Fruit fly (Drosophila melanogaster) whole organism, embryonic: Measurements from ENCODE around the gene BORCS6.

Experiments
- Antp ChIP-seq: fragments of 200-800 bp; sonication (Bioruptor generic); optimal IDR thresholded peaks from 3 replicates; lab custom pipeline; 2016; ENCODE audit warnings: missing biosample characterization, missing genetic modification characterization
- B-H1 ChIP-seq: fragments of 200-800 bp; sonication (Bioruptor generic); IDR thresholded peaks from 3 replicates; pipeline ENCODE4 v1.3.6; 2022; ENCODE audit warnings: missing biosample characterization, missing genetic modification characterization
- CG10654 ChIP-seq: fragments of 200-800 bp; sonication (Bioruptor generic); optimal IDR thresholded peaks from 2 replicates; lab custom pipeline; 2016; ENCODE audit warnings: missing biosample characterization, missing genetic modification characterization
- CG12155 ChIP-seq: fragments of 200-800 bp; sonication (Bioruptor generic); optimal IDR thresholded peaks from 3 replicates; lab custom pipeline; 2016; ENCODE audit warnings: missing biosample characterization, missing genetic modification characterization
- CG12744 ChIP-seq: fragments of 200-800 bp; sonication (Bioruptor generic); optimal IDR thresholded peaks from 2 replicates; lab custom pipeline; 2016; ENCODE audit warnings: missing biosample characterization, missing genetic modification characterization
- CG12942 ChIP-seq: fragments of 200-800 bp; sonication (Bioruptor generic); optimal IDR thresholded peaks from 3 replicates; lab custom pipeline; 2016; ENCODE audit warnings: missing biosample characterization, missing genetic modification characterization
- CG13296 ChIP-seq: fragments of 200-800 bp; sonication (Bioruptor generic); optimal IDR thresholded peaks from 3 replicates; lab custom pipeline; 2018; ENCODE audit warnings: missing biosample characterization, mild to moderate bottlenecking, missing genetic modification characterization
- CG15479 ChIP-seq: fragments of 200-800 bp; sonication (Bioruptor generic); optimal IDR thresholded peaks from 3 replicates; lab custom pipeline; 2019; ENCODE audit warnings: missing biosample characterization, mild to moderate bottlenecking, missing genetic modification characterization, moderate library complexity
- CG1832 ChIP-seq: fragments of 200-800 bp; sonication (Bioruptor generic); optimal IDR thresholded peaks from 2 replicates; lab custom pipeline; 2017; ENCODE audit warnings: missing biosample characterization, mild to moderate bottlenecking, missing genetic modification characterization, inconsistent platforms
- CG2875 ChIP-seq: fragments of 200-800 bp; sonication (Bioruptor generic); optimal IDR thresholded peaks from 2 replicates; lab custom pipeline; 2017; ENCODE audit warnings: missing biosample characterization, mild to moderate bottlenecking, missing genetic modification characterization, missing genetic modification reagents
- CG30431 ChIP-seq: fragments of 200-800 bp; sonication (Bioruptor generic); optimal IDR thresholded peaks from 2 replicates; lab custom pipeline; 2017; ENCODE audit warnings: missing biosample characterization, missing genetic modification characterization
- CG31365 ChIP-seq: fragments of 200-800 bp; sonication (Bioruptor generic); optimal IDR thresholded peaks from 2 replicates; lab custom pipeline; 2018; ENCODE audit warnings: missing biosample characterization, mild to moderate bottlenecking, missing genetic modification characterization
- CG31441 ChIP-seq: fragments of 200-800 bp; sonication (Bioruptor generic); IDR thresholded peaks from 2 replicates; pipeline ENCODE4 v1.3.6; 2022; ENCODE audit warnings: missing biosample characterization, missing genetic modification characterization
- CG32772 ChIP-seq: fragments of 200-800 bp; sonication (Bioruptor generic); IDR thresholded peaks from 2 replicates; pipeline ENCODE4 v1.3.6; 2022; ENCODE audit warnings: missing biosample characterization, missing genetic modification characterization
- CG3281 ChIP-seq: fragments of 200-800 bp; sonication (Bioruptor generic); optimal IDR thresholded peaks from 3 replicates; lab custom pipeline; 2017; ENCODE audit warnings: missing biosample characterization, mild to moderate bottlenecking, missing genetic modification characterization
- CG33557 ChIP-seq: fragments of 200-800 bp; sonication (Bioruptor generic); optimal IDR thresholded peaks from 2 replicates; lab custom pipeline; 2019; ENCODE audit warnings: missing biosample characterization, mild to moderate bottlenecking, missing genetic modification characterization, moderate library complexity
- CG3726 ChIP-seq: fragments of 200-800 bp; sonication (Bioruptor generic); IDR thresholded peaks from 3 replicates; pipeline ENCODE4, ENCODE4 v1.3.6; 2022; ENCODE audit warnings: missing biosample characterization, missing genetic modification characterization
- CG4424 ChIP-seq: fragments of 200-800 bp; sonication (Bioruptor generic); optimal IDR thresholded peaks from 3 replicates; lab custom pipeline; 2016; ENCODE audit warnings: missing biosample characterization, missing genetic modification characterization
- CG4820 ChIP-seq: fragments of 200-800 bp; sonication (Bioruptor generic); optimal IDR thresholded peaks from 3 replicates; lab custom pipeline; 2016; ENCODE audit warnings: missing biosample characterization, missing genetic modification characterization
- CG6689 ChIP-seq: fragments of 200-800 bp; sonication (Bioruptor generic); IDR thresholded peaks from 2 replicates; pipeline ENCODE4 v1.3.6; 2022; ENCODE audit warnings: missing biosample characterization, missing genetic modification characterization
- CG7839 ChIP-seq: fragments of 200-800 bp; sonication (Bioruptor generic); optimal IDR thresholded peaks from 3 replicates; lab custom pipeline; 2018; ENCODE audit warnings: missing biosample characterization, mild to moderate bottlenecking, missing genetic modification characterization, moderate library complexity
- CG8765 ChIP-seq: fragments of 200-800 bp; sonication (Bioruptor generic); IDR thresholded peaks from 2 replicates; pipeline ENCODE4 v1.3.6; 2022; ENCODE audit warnings: missing biosample characterization, missing genetic modification characterization
- CG8944 ChIP-seq: fragments of 200-800 bp; sonication (Bioruptor generic); optimal IDR thresholded peaks from 3 replicates; lab custom pipeline; 2016; ENCODE audit warnings: missing biosample characterization, missing genetic modification characterization
- CG9797 ChIP-seq: fragments of 200-800 bp; sonication (Bioruptor generic); optimal IDR thresholded peaks from 3 replicates; lab custom pipeline; 2018; ENCODE audit warnings: missing biosample characterization, mild to moderate bottlenecking, missing genetic modification characterization
- CG9876 ChIP-seq: fragments of 200-800 bp; sonication (Bioruptor generic); optimal IDR thresholded peaks from 2 replicates; lab custom pipeline; 2016; ENCODE audit warnings: missing biosample characterization, missing genetic modification characterization
- CTCF ChIP-seq: fragments of 200-800 bp; sonication (Bioruptor generic); optimal IDR thresholded peaks from 2 replicates; lab custom pipeline; 2017; ENCODE audit warnings: missing biosample characterization, mild to moderate bottlenecking, missing genetic modification characterization, moderate library complexity
- Drgx ChIP-seq: fragments of 200-800 bp; sonication (Bioruptor generic); IDR thresholded peaks from 2 replicates; pipeline ENCODE4 v1.3.6; 2022; ENCODE audit warnings: missing biosample characterization, missing genetic modification characterization
- ERR ChIP-seq: fragments of 200-800 bp; sonication (Bioruptor generic); optimal IDR thresholded peaks from 2 replicates; lab custom pipeline; 2016; ENCODE audit warnings: missing biosample characterization, missing genetic modification characterization
- Gsc ChIP-seq: fragments of 200-800 bp; sonication (Bioruptor generic); IDR thresholded peaks from 2 replicates; pipeline ENCODE4 v1.3.6; 2022; ENCODE audit warnings: missing biosample characterization, missing genetic modification characterization
- HLHmδ ChIP-seq: fragments of 200-800 bp; sonication (Bioruptor generic); optimal IDR thresholded peaks from 2 replicates; lab custom pipeline; 2018; ENCODE audit warnings: missing biosample characterization, mild to moderate bottlenecking, missing genetic modification characterization, moderate library complexity
- Lhr ChIP-seq: fragments of 200-800 bp; sonication (Bioruptor generic); optimal IDR thresholded peaks from 3 replicates; lab custom pipeline; 2017; ENCODE audit warnings: mild to moderate bottlenecking, missing biosample characterization, missing genetic modification reagents, missing genetic modification characterization
- Meics ChIP-seq: fragments of 200-800 bp; sonication (Bioruptor generic); optimal IDR thresholded peaks from 2 replicates; lab custom pipeline; 2017; ENCODE audit warnings: missing biosample characterization, mild to moderate bottlenecking, missing genetic modification characterization
- NfI ChIP-seq: fragments of 200-800 bp; sonication (Bioruptor generic); optimal IDR thresholded peaks from 3 replicates; lab custom pipeline; 2018; ENCODE audit warnings: missing biosample characterization, mild to moderate bottlenecking, missing genetic modification characterization, moderate library complexity
- Spps ChIP-seq: fragments of 200-800 bp; sonication (Bioruptor generic); optimal IDR thresholded peaks from 2 replicates; lab custom pipeline; 2018; ENCODE audit warnings: missing biosample characterization, mild to moderate bottlenecking, missing genetic modification characterization
- Ssrp ChIP-seq: fragments of 200-800 bp; sonication (Bioruptor generic); optimal IDR thresholded peaks from 2 replicates; lab custom pipeline; 2018; ENCODE audit warnings: missing biosample characterization, mild to moderate bottlenecking, missing genetic modification characterization, moderate library complexity
- Xbp1 ChIP-seq: fragments of 200-800 bp; sonication (Bioruptor generic); optimal IDR thresholded peaks from 3 replicates; lab custom pipeline; 2016; ENCODE audit warnings: missing biosample characterization, mild to moderate bottlenecking, missing genetic modification characterization
- amos ChIP-seq: fragments of 200-800 bp; sonication (Bioruptor generic); IDR thresholded peaks from 2 replicates; pipeline ENCODE4 v1.3.6; 2022; ENCODE audit warnings: missing biosample characterization, missing genetic modification characterization; ENCODE audit not compliant: partially characterized antibody
- cad ChIP-seq: fragments of >200 bp; optimal IDR thresholded peaks from 2 replicates; lab custom pipeline; 2017; ENCODE audit warnings: missing biosample characterization, missing genetic modification characterization
- chn ChIP-seq: fragments of 200-800 bp; sonication (Bioruptor generic); optimal IDR thresholded peaks from 2 replicates; lab custom pipeline; 2016; ENCODE audit warnings: missing biosample characterization, missing genetic modification characterization
- ci ChIP-seq: fragments of 200-800 bp; sonication (Bioruptor generic); IDR thresholded peaks from 3 replicates; pipeline ENCODE4 v1.3.6; 2022; ENCODE audit warnings: missing biosample characterization, missing genetic modification characterization
- fru ChIP-seq: fragments of >200 bp; optimal IDR thresholded peaks from 2 replicates; lab custom pipeline; 2017
- onecut ChIP-seq: fragments of 200-800 bp; sonication (Bioruptor generic); IDR thresholded peaks from 2 replicates; pipeline ENCODE4 v1.3.6; 2022; ENCODE audit warnings: missing biosample characterization, missing genetic modification characterization
- p53 ChIP-seq: fragments of 200-800 bp; sonication (Bioruptor generic); optimal IDR thresholded peaks from 2 replicates; lab custom pipeline; 2016; ENCODE audit warnings: missing biosample characterization, missing genetic modification characterization
- peb ChIP-seq: fragments of 200-800 bp; sonication (Bioruptor generic); IDR thresholded peaks from 2 replicates; pipeline ENCODE4 v1.3.6; 2022; ENCODE audit warnings: missing biosample characterization, missing genetic modification characterization
- schlank ChIP-seq: fragments of 200-800 bp; sonication (Bioruptor generic); optimal IDR thresholded peaks from 2 replicates; lab custom pipeline; 2018; ENCODE audit warnings: missing biosample characterization, mild to moderate bottlenecking, missing genetic modification characterization
- scrt ChIP-seq: fragments of 200-800 bp; sonication (Bioruptor generic); optimal IDR thresholded peaks from 2 replicates; lab custom pipeline; 2018; ENCODE audit warnings: missing biosample characterization, mild to moderate bottlenecking, missing genetic modification characterization, moderate library complexity
- sim ChIP-seq: fragments of 200-800 bp; sonication (Bioruptor generic); IDR thresholded peaks from 2 replicates; pipeline ENCODE4 v1.3.6; 2022; ENCODE audit warnings: missing biosample characterization, missing genetic modification characterization
- slou ChIP-seq: fragments of 200-800 bp; sonication (Bioruptor generic); optimal IDR thresholded peaks from 3 replicates; lab custom pipeline; 2016; ENCODE audit warnings: missing biosample characterization, missing genetic modification characterization
- tgo ChIP-seq: fragments of 200-800 bp; sonication (Bioruptor generic); IDR thresholded peaks from 3 replicates; pipeline ENCODE4 v1.3.6; 2022; ENCODE audit warnings: missing biosample characterization, missing genetic modification characterization
- tup ChIP-seq: fragments of 200-800 bp; sonication (Bioruptor generic); optimal IDR thresholded peaks from 2 replicates; lab custom pipeline; 2016; ENCODE audit warnings: missing biosample characterization, mild to moderate bottlenecking, missing genetic modification characterization, moderate library complexity
- usp ChIP-seq: fragments of >200 bp; optimal IDR thresholded peaks from 2 replicates; lab custom pipeline; 2017; ENCODE audit warnings: missing biosample characterization, missing genetic modification characterization
- vvl ChIP-seq: fragments of 200-800 bp; sonication (Bioruptor generic); IDR thresholded peaks from 2 replicates; pipeline ENCODE4 v1.3.6; 2022; ENCODE audit warnings: missing biosample characterization, missing genetic modification characterization
- wor ChIP-seq: fragments of 200-800 bp; sonication (Bioruptor generic); IDR thresholded peaks from 2 replicates; pipeline ENCODE4 v1.3.6; 2022; ENCODE audit warnings: missing biosample characterization, missing genetic modification characterization

Gene BORCS6

DNA sequence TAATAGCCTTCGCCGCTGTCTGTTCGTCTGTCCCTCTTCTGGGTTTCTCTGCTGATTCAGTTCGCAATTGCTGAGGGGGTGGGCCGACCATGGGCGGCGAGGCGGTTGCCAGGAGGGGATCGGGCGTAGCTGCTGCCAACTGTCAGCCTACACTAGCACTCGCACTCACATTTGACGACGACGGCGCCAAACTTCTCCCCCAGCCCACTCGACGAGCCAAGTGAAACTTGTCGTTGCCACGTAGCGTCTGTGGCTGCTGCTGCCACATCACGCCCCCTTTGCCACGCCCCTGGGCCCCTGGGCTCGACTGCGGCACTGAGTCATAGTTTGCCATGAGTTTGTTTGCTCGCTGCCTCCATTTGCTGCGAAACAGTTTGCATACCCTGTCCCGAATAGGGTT, 16.6 kb downstream of the BORCS6 start (continued):
- TF ChIP-seq chn (GFP tag; lab: Kevin White, UChicago) (no peak), tgo (peak; percentile 69), Meics (no peak), CG4820 (GFP tag; lab: Kevin White, UChicago) (no peak), Gsc (no peak), usp (GFP tag; lab: Kevin White, UChicago) (no peak), sim (GFP tag; lab: Robert Waterston, UW) (no peak), CG7839 (tag; lab: Kevin White, UChicago) (peak; percentile 49), onecut (peak; percentile 27), CG33557 (GFP tag; lab: Kevin White, UChicago) (no peak), Ssrp (no peak), CG1832 (no peak), HLHmδ (no peak), CG8944 (GFP tag; lab: Kevin White, UChicago) (peak; percentile 25), CG3281 (GFP tag; lab: Kevin White, UChicago) (peak; percentile 38), CG12155 (GFP tag; lab: Kevin White, UChicago) (peak; percentile 40), amos (GFP tag; lab: Robert Waterston, UW) (no peak), CG12744 (GFP tag; lab: Kevin White, UChicago) (no peak), CG31365 (tag; lab: Kevin White, UChicago) (no peak), CG10654 (GFP tag; lab: Kevin White, UChicago) (peak; percentile 15), wor (GFP tag; lab: Robert Waterston, UW) (peak; percentile 29; the same call in 1 of the 2 replicates), B-H1 (GFP tag; lab: Robert Waterston, UW) (peak; percentile 39; the same call in 2 of the 3 replicates), Antp (GFP tag; lab: Kevin White, UChicago) (peak; percentile 69), peb (GFP tag; lab: Robert Waterston, UW) (peak; percentile 32; the same call in 1 of the 2 replicates), vvl (GFP tag; lab: Robert Waterston, UW) (peak; percentile 51; the same call in 1 of the 2 replicates), Lhr (GFP tag; lab: Kevin White, UChicago) (no peak), CG30431 (GFP tag; lab: Kevin White, UChicago) (peak; percentile 24), CG13296 (no peak), CG2875 (GFP tag; lab: Kevin White, UChicago) (no peak), CG6689 (GFP tag; lab: Robert Waterston, UW) (peak; percentile 61; the same call in 1 of the 2 replicates), CG32772 (GFP tag; lab: Robert Waterston, UW) (peak; percentile 68), CG15479 (GFP tag; lab: Kevin White, UChicago) (no peak), p53 (GFP tag; lab: Kevin White, UChicago) (no peak), Drgx (GFP tag; lab: Robert Waterston, UW) (peak; percentile 84), CG8765 (peak; percentile 42; the same call in 1 of the 2 replicates), Xbp1 (GFP tag; lab: Kevin White, UChicago) (peak; percentile 17), ci (GFP tag; lab: Robert Waterston, UW) (peak; percentile 84), CG3726 (GFP tag; lab: Robert Waterston, UW) (peak; percentile 56; the same call in 1 of the 3 replicates), NfI (GFP tag; lab: Kevin White, UChicago) (peak; percentile 31), CG4424 (GFP tag; lab: Kevin White, UChicago) (no peak), scrt (peak; percentile 19), CG12942 (GFP tag; lab: Kevin White, UChicago) (peak; percentile 35), CTCF (no peak), ERR (GFP tag; lab: Kevin White, UChicago) (no peak), cad (no peak), schlank (tag; lab: Kevin White, UChicago) (peak; percentile 37), fru (lab: Kevin White, UChicago) (no peak), slou (GFP tag; lab: Kevin White, UChicago) (no peak), CG9797 (GFP tag; lab: Kevin White, UChicago) (no peak), CG31441 (GFP tag; lab: Robert Waterston, UW) (peak; percentile 29; the same call in 1 of the 2 replicates), tup (GFP tag; lab: Kevin White, UChicago) (no peak), CG9876 (GFP tag; lab: Kevin White, UChicago) (peak; percentile 2), Spps (tag; lab: Kevin White, UChicago) (no peak)
